Worm (Caenorhabditis elegans) whole organism, L2 larva: ENCODE data around the gene mccc-1.

ENCODE experiments used
- ama-1 ChIP-seq: fragments of 150-350 bp; optimal IDR thresholded peaks from 2 replicates; lab custom pipeline; 2018; ENCODE audit warnings: inconsistent platforms
- elt-3 ChIP-seq: sonication (generic microtip); optimal IDR thresholded peaks from 2 replicates; lab custom pipeline; 2017; ENCODE audit warnings: missing biosample characterization, missing genetic modification characterization
- fos-1 ChIP-seq: fragments of 150-350 bp; optimal IDR thresholded peaks from 2 replicates; lab custom pipeline; 2014; ENCODE audit warnings: missing biosample characterization, missing genetic modification characterization
- nhr-11 ChIP-seq: fragments of 150-350 bp; optimal IDR thresholded peaks from 2 replicates; lab custom pipeline; 2014; ENCODE audit warnings: missing biosample characterization, missing genetic modification characterization
- nhr-6 ChIP-seq: fragments of 150-350 bp; optimal IDR thresholded peaks from 2 replicates; lab custom pipeline; 2014; ENCODE audit warnings: missing biosample characterization, missing genetic modification characterization
- skn-1 ChIP-seq: sonication (generic microtip); optimal IDR thresholded peaks from 2 replicates; lab custom pipeline; 2017; ENCODE audit warnings: missing biosample characterization, missing genetic modification characterization
- unc-55 ChIP-seq: fragments of 150-350 bp; sonication (generic microtip); optimal IDR thresholded peaks from 3 replicates; lab custom pipeline; 2014; ENCODE audit warnings: missing biosample characterization, missing genetic modification reagents, missing genetic modification characterization
- unc-62 ChIP-seq: fragments of 150-350 bp; optimal IDR thresholded peaks from 2 replicates; lab custom pipeline; 2014; ENCODE audit warnings: missing biosample characterization, missing genetic modification reagents, missing genetic modification characterization
- zag-1 ChIP-seq: fragments of 150-350 bp; optimal IDR thresholded peaks from 2 replicates; lab custom pipeline; 2014; ENCODE audit warnings: missing biosample characterization, missing genetic modification characterization
- ztf-11 ChIP-seq: sonication (generic microtip); optimal IDR thresholded peaks from 2 replicates; lab custom pipeline; 2017; ENCODE audit warnings: missing biosample characterization, missing genetic modification characterization

DNA sequence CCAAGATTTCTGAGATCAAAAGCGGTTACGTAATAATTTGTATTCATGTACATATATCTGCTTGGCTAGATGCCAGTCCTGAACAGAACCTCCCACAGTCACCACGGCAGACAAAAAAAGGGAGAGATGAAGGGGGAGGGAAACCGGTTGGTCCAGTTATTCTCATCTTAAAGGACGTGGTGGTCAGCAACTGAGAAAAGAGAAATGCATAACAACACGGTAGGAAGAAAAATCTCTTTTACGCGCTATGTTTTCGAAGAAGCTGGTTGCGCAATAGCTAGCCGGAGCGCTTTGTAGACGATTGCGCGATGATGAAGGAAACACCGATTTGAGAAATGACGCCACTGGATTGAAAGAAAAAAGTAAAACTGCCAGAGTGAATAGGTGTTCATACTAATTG lies 33.7 kb downstream of the mccc-1 start:
- TF ChIP-seq nhr-11 (tag; lab: Kevin White, UChicago) (no peak), unc-62 (no peak), ztf-11 (tag; lab: Kevin White, UChicago) (no peak), elt-3 (tag; lab: Kevin White, UChicago) (no peak), fos-1 (tag; lab: Kevin White, UChicago) (no peak), nhr-6 (tag; lab: Kevin White, UChicago) (no peak), skn-1 (tag; lab: Kevin White, UChicago) (no peak), zag-1 (tag; lab: Kevin White, UChicago) (no peak), unc-55 (GFP tag; lab: Kevin White, UChicago) (no peak), ama-1 (lab: Kevin White, UChicago) (no peak)
